Fruit fly (Drosophila melanogaster): ENCODE results near the gene CG13066.

CG13066 gene

DNA sequence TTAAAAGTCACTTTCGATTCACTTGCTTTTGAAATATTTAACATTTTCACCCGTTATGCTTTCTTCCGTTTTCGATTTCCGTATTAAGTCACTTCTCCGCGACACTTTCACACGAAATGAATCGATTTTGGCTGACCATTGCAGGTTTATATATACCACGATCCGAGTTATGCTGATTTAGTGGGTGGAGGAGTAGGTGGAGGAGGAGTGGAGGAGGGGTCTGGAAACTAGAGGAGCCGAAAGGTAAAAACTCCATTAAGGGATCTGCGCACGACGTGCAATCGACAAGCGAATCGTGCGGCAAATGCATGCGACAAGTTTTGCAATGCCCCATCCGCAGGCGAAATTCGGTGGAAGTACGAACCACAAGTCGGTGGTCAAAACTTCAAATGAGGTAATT lies 18.1 kb downstream of the CG13066 start, which contains the start of gene CG13045:
CG13045 (minus strand) TSS at position 101 of the 400 bp plus-strand sequence.
- TF ChIP-seq CG34406 (GFP tag; optimal IDR thresholded peaks at IDR 0.05): no peak
- no peak for TF ChIP-seq Gug (GFP tag; IDR thresholded peaks at IDR 0.05)
- TF ChIP-seq Met (GFP tag; optimal IDR thresholded peaks at IDR 0.05): no peak
- no peak for TF ChIP-seq Hr4 (GFP tag; optimal IDR thresholded peaks at IDR 0.05)
- TF ChIP-seq CG3032 (tag; optimal IDR thresholded peaks at IDR 0.05): no peak
- TF ChIP-seq eg (GFP tag; IDR thresholded peaks at IDR 0.05): no peak
- TF ChIP-seq CG8632 (GFP tag; optimal IDR thresholded peaks at IDR 0.05): no peak
- no peak for TF ChIP-seq Blimp-1 (GFP tag; optimal IDR thresholded peaks at IDR 0.05)
- TF ChIP-seq CG11294 (GFP tag; IDR thresholded peaks at IDR 0.05): no peak
- TF ChIP-seq Sox14 (GFP tag; optimal IDR thresholded peaks at IDR 0.05): no peak
- TF ChIP-seq CG3919 (GFP tag; optimal IDR thresholded peaks at IDR 0.05): no peak
- no peak for TF ChIP-seq cyc (GFP tag; optimal IDR thresholded peaks at IDR 0.05)
- no peak for TF ChIP-seq CG11762 (GFP tag; optimal IDR thresholded peaks at IDR 0.05; ENCODE audit: insufficient read depth)
- no peak for TF ChIP-seq CG6276 (GFP tag; optimal IDR thresholded peaks at IDR 0.05)
- TF ChIP-seq Sox102F (GFP tag; optimal IDR thresholded peaks at IDR 0.05): no peak
- TF ChIP-seq CG6808 (GFP tag; optimal IDR thresholded peaks at IDR 0.05): no peak
- TF ChIP-seq CG7368 (GFP tag; optimal IDR thresholded peaks at IDR 0.05): no peak

DNA sequence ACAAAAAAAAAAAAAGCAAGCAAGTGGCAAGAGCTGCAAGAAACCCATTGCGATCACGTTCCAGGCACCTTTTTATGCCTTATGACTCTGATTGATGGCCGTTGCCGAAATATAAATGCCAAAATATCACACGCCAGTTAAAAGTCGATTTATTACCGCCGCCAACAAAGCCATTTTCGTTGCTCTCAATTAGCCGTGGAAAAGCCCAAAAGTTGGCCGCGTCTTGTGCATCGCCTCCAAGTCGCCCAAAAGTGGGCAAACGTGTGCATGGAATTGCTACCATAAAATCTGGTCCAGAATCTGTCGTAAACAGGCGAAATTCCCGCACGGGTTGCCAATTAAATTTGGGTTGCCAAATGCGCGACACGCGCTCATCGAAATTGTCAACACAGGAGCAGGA lies 19.0 kb downstream of the CG13066 start:
- TF ChIP-seq Lpt (GFP tag; optimal IDR thresholded peaks at IDR 0.05): no peak
- TF ChIP-seq CG6163 (GFP tag; IDR thresholded peaks at IDR 0.05): 0 out of 3 replicates have a peak, but pooled peaks have one; percentile 30
- peak; percentile 22 for TF ChIP-seq CG3919 (GFP tag; optimal IDR thresholded peaks at IDR 0.05)

DNA sequence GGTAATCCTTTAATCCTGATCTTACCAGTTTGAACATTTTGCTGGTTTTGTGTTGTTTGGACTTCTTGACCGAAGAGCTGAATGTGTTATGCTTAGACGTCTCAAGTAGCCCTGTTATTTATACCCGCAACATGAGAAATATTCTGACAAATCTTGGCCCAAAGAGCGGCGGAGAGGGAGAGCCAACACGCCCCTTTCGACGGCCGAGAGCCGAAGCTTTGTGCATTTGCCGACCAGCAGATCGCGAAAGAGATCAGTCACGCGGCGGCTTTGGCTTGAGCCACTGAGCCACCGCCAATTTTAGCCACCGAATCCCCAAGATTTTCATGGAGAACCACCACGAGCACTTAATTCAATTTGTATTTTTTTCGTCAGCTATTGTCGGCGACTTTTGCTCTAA lies 22.7 kb downstream of the CG13066 start, which contains the start of gene CG4962:
CG4962 (minus strand) TSS at position 101 of the 400 bp plus-strand sequence.
- TF ChIP-seq CG11294 (GFP tag; IDR thresholded peaks at IDR 0.05): no peak
- TF ChIP-seq fd85E (GFP tag; optimal IDR thresholded peaks at IDR 0.05): no peak
- TF ChIP-seq Blimp-1 (GFP tag; optimal IDR thresholded peaks at IDR 0.05): no peak
- no peak for TF ChIP-seq CG3032 (tag; optimal IDR thresholded peaks at IDR 0.05)
- TF ChIP-seq topi (GFP tag; optimal IDR thresholded peaks at IDR 0.05): no peak
- TF ChIP-seq Eip75B (GFP tag; optimal IDR thresholded peaks at IDR 0.05): no peak
- no peak for TF ChIP-seq Sox14 (GFP tag; optimal IDR thresholded peaks at IDR 0.05)
- TF ChIP-seq Sox102F (GFP tag; optimal IDR thresholded peaks at IDR 0.05): no peak

DNA sequence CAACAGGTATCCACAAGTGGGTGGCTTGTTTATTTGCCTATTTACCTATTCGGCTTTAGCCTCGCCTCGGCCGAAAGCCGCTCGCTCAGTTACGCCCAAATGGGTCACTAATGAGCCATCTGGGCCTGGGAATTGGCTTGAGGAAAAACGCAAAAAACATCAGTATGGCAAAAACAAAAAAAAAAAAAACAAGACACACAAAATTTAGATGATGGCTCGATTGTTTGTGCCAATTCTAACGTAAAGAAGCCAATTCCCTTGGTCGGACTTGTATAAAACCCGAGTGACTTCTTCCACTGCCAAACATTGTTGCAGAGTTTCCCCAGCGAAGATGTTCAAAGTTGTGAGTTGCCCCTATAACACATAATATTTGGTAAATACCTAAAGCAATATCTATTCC lies 28.4 kb downstream of the CG13066 start, which contains the start of gene CG4982:
CG4982 (plus strand) TSS at position 301 of the 400 bp plus-strand sequence.
- no peak for TF ChIP-seq cyc (GFP tag; optimal IDR thresholded peaks at IDR 0.05)
- no peak for TF ChIP-seq salr (GFP tag; optimal IDR thresholded peaks at IDR 0.05)
- TF ChIP-seq CG6163 (GFP tag; IDR thresholded peaks at IDR 0.05): no peak
- no peak for TF ChIP-seq CG6854 (GFP tag; optimal IDR thresholded peaks at IDR 0.05)
- TF ChIP-seq CG6276 (GFP tag; optimal IDR thresholded peaks at IDR 0.05): no peak
- TF ChIP-seq Hr4 (GFP tag; optimal IDR thresholded peaks at IDR 0.05): no peak
- TF ChIP-seq CG10631 (GFP tag; optimal IDR thresholded peaks at IDR 0.05): no peak
- TF ChIP-seq fd59A (GFP tag; optimal IDR thresholded peaks at IDR 0.05): no peak
- no peak for TF ChIP-seq Smox (GFP tag; optimal IDR thresholded peaks at IDR 0.05)
- no peak for TF ChIP-seq CG16779 (tag; optimal IDR thresholded peaks at IDR 0.05)
- TF ChIP-seq Sox102F (GFP tag; optimal IDR thresholded peaks at IDR 0.05): no peak
- TF ChIP-seq CG11294 (GFP tag; IDR thresholded peaks at IDR 0.05): no peak
- TF ChIP-seq Hr38 (GFP tag; optimal IDR thresholded peaks at IDR 0.05): no peak
- TF ChIP-seq CG8119 (GFP tag; IDR thresholded peaks at IDR 0.05): no peak
- TF ChIP-seq CG6808 (GFP tag; optimal IDR thresholded peaks at IDR 0.05): no peak
- no peak for TF ChIP-seq CG15336 (GFP tag; IDR thresholded peaks at IDR 0.05)
- TF ChIP-seq vri (GFP tag; optimal IDR thresholded peaks at IDR 0.05): no peak
- no peak for TF ChIP-seq Eip93F (GFP tag; optimal IDR thresholded peaks at IDR 0.05)
- no peak for TF ChIP-seq Ets21C (GFP tag; optimal IDR thresholded peaks at IDR 0.05)

DNA sequence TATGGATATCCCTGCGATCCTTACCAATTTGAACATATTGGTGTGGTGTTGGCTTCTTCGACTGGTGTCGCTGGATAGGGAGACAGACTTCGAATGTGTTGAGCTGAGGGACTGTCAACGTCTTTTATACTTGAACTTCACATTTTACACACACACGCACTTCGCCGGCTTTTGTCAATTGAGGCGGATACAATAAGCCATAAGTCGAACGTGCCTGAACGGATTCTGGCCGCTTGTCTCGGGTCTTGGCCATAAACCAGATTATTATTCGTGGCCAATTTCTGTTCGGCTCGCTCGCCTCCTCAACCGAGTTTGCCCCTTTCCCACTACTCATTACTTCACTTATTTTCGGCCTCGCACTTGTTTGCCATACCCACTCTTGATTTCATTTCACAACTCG lies 30.4 kb downstream of the CG13066 start, which contains the start of gene CG13044:
CG13044 (minus strand) TSS at position 101 of the 400 bp plus-strand sequence.
- TF ChIP-seq Blimp-1 (GFP tag; optimal IDR thresholded peaks at IDR 0.05) (peak; percentile 41), ss (GFP tag; optimal IDR thresholded peaks at IDR 0.05) (no peak)

All from whole organism, prepupa.